Worm (Caenorhabditis elegans) whole organism, mixed stage, embryonic: Measurements from ENCODE around the gene clc-3.

Experiments used
- M03D4.4 ChIP-seq: sonication (generic microtip); optimal IDR thresholded peaks from 2 replicates; lab custom pipeline; 2017; ENCODE audit warnings: mild to moderate bottlenecking, missing genetic modification characterization, missing compliant biosample characterization
- bed-3 ChIP-seq: fragments of 200-800 bp; sonication (Bioruptor generic); optimal IDR thresholded peaks from 3 replicates; lab custom pipeline; 2018; ENCODE audit warnings: mild to moderate bottlenecking, missing genetic modification characterization, moderate library complexity, missing compliant biosample characterization
- blmp-1 ChIP-seq: fragments of 150-350 bp; optimal IDR thresholded peaks from 2 replicates; lab custom pipeline; 2014; ENCODE audit warnings: missing biosample characterization, missing genetic modification characterization
- ceh-39 ChIP-seq: fragments of 150-350 bp; optimal IDR thresholded peaks from 2 replicates; lab custom pipeline; 2014; ENCODE audit warnings: missing biosample characterization, missing genetic modification characterization
- ceh-43 ChIP-seq: fragments of 200-800 bp; sonication (Bioruptor generic); optimal IDR thresholded peaks from 2 replicates; lab custom pipeline; 2018; ENCODE audit warnings: mild to moderate bottlenecking, missing genetic modification characterization, moderate library complexity, missing compliant biosample characterization
- ceh-83 ChIP-seq: fragments of 200-800 bp; sonication (Bioruptor generic); optimal IDR thresholded peaks from 2 replicates; lab custom pipeline; 2018; ENCODE audit warnings: mild to moderate bottlenecking, missing genetic modification characterization, missing compliant biosample characterization
- ces-1 ChIP-seq: fragments of 150-350 bp; optimal IDR thresholded peaks from 2 replicates; lab custom pipeline; 2014; ENCODE audit warnings: missing biosample characterization, missing genetic modification reagents, missing genetic modification characterization
- cnd-1 ChIP-seq: fragments of 200-800 bp; sonication (Bioruptor generic); optimal IDR thresholded peaks from 2 replicates; lab custom pipeline; 2018; ENCODE audit warnings: mild to moderate bottlenecking, missing genetic modification characterization, missing compliant biosample characterization
- drap-1 ChIP-seq: fragments of 200-800 bp; sonication (Bioruptor generic); optimal IDR thresholded peaks from 3 replicates; lab custom pipeline; 2018; ENCODE audit warnings: mild to moderate bottlenecking, missing genetic modification characterization, missing compliant biosample characterization
- elt-1 ChIP-seq: sonication (generic microtip); optimal IDR thresholded peaks from 2 replicates; lab custom pipeline; 2017; ENCODE audit warnings: missing genetic modification characterization, mild to moderate bottlenecking, missing compliant biosample characterization, antibody characterized with exemption, moderate library complexity, borderline replicate concordance; ENCODE audit not compliant: insufficient read depth
- elt-3 ChIP-seq: fragments of 150-350 bp; optimal IDR thresholded peaks from 2 replicates; lab custom pipeline; 2014; ENCODE audit warnings: missing biosample characterization, missing genetic modification characterization
- flh-1 ChIP-seq: fragments of 200-800 bp; sonication (Bioruptor generic); optimal IDR thresholded peaks from 2 replicates; lab custom pipeline; 2018; ENCODE audit warnings: mild to moderate bottlenecking, missing genetic modification characterization, moderate library complexity, missing compliant biosample characterization
- hlh-1 ChIP-seq: fragments of 150-350 bp; optimal IDR thresholded peaks from 2 replicates; lab custom pipeline; 2014; ENCODE audit warnings: missing biosample characterization, missing genetic modification reagents, missing genetic modification characterization
- lin-13 ChIP-seq: fragments of 150-350 bp; optimal IDR thresholded peaks from 2 replicates; lab custom pipeline; 2014; ENCODE audit warnings: missing biosample characterization, missing genetic modification characterization
- lin-32 ChIP-seq: fragments of 200-800 bp; sonication (Bioruptor generic); optimal IDR thresholded peaks from 2 replicates; lab custom pipeline; 2018; ENCODE audit warnings: mild to moderate bottlenecking, missing genetic modification characterization, missing compliant biosample characterization
- lsy-2 ChIP-seq: fragments of 150-350 bp; optimal IDR thresholded peaks from 2 replicates; lab custom pipeline; 2014; ENCODE audit warnings: missing biosample characterization, missing genetic modification characterization
- mab-5 ChIP-seq: fragments of 150-350 bp; optimal IDR thresholded peaks from 2 replicates; lab custom pipeline; 2014; ENCODE audit warnings: missing biosample characterization, missing genetic modification characterization
- mep-1 ChIP-seq: fragments of 150-350 bp; optimal IDR thresholded peaks from 2 replicates; lab custom pipeline; 2017; ENCODE audit warnings: missing biosample characterization, missing genetic modification reagents, missing genetic modification characterization, inconsistent platforms
- mls-2 ChIP-seq: sonication (generic microtip); optimal IDR thresholded peaks from 2 replicates; lab custom pipeline; 2016; ENCODE audit warnings: mild to moderate bottlenecking, missing genetic modification characterization, moderate library complexity, missing compliant biosample characterization
- nhr-12 ChIP-seq: fragments of 150-350 bp; optimal IDR thresholded peaks from 2 replicates; lab custom pipeline; 2014; ENCODE audit warnings: missing biosample characterization, missing genetic modification characterization
- nhr-2 ChIP-seq: fragments of 150-350 bp; optimal IDR thresholded peaks from 2 replicates; lab custom pipeline; 2014; ENCODE audit warnings: missing biosample characterization, missing genetic modification characterization
- nhr-237 ChIP-seq: fragments of 150-350 bp; optimal IDR thresholded peaks from 2 replicates; lab custom pipeline; 2014; ENCODE audit warnings: missing biosample characterization, missing genetic modification characterization
- nhr-28 ChIP-seq: fragments of 150-350 bp; optimal IDR thresholded peaks from 2 replicates; lab custom pipeline; 2014; ENCODE audit warnings: missing biosample characterization, missing genetic modification characterization
- nhr-76 ChIP-seq: sonication (generic microtip); optimal IDR thresholded peaks from 2 replicates; lab custom pipeline; 2017; ENCODE audit warnings: missing biosample characterization, missing genetic modification characterization
- pha-4 ChIP-seq: fragments of 150-350 bp; optimal IDR thresholded peaks from 2 replicates; lab custom pipeline; 2018; ENCODE audit warnings: missing biosample characterization, missing genetic modification reagents, missing genetic modification characterization
- sem-2 ChIP-seq: fragments of 200-800 bp; sonication (Bioruptor generic); optimal IDR thresholded peaks from 2 replicates; lab custom pipeline; 2018; ENCODE audit warnings: mild to moderate bottlenecking, missing genetic modification characterization, missing compliant biosample characterization
- snpc-4 ChIP-seq: fragments of 150-350 bp; optimal IDR thresholded peaks from 2 replicates; lab custom pipeline; 2014; ENCODE audit warnings: missing biosample characterization, missing genetic modification characterization
- sptf-1 ChIP-seq: sonication (generic microtip); optimal IDR thresholded peaks from 2 replicates; lab custom pipeline; 2017; ENCODE audit warnings: mild to moderate bottlenecking, missing genetic modification characterization, moderate library complexity, missing compliant biosample characterization
- tbx-8 ChIP-seq: fragments of 200-800 bp; sonication (Bioruptor generic); optimal IDR thresholded peaks from 2 replicates; lab custom pipeline; 2018; ENCODE audit warnings: mild to moderate bottlenecking, missing genetic modification characterization, moderate library complexity, missing compliant biosample characterization
- unc-120 ChIP-seq: sonication (generic microtip); optimal IDR thresholded peaks from 2 replicates; lab custom pipeline; 2017; ENCODE audit warnings: missing genetic modification characterization, missing compliant biosample characterization; ENCODE audit not compliant: poor library complexity, severe bottlenecking
- unc-39 ChIP-seq: fragments of 150-350 bp; optimal IDR thresholded peaks from 2 replicates; lab custom pipeline; 2014; ENCODE audit warnings: missing biosample characterization, missing genetic modification characterization
- unc-62 ChIP-seq: fragments of 150-350 bp; optimal IDR thresholded peaks from 2 replicates; lab custom pipeline; 2014; ENCODE audit warnings: missing biosample characterization, missing genetic modification reagents, missing genetic modification characterization
- ztf-11 ChIP-seq: fragments of 150-350 bp; optimal IDR thresholded peaks from 2 replicates; lab custom pipeline; 2014; ENCODE audit warnings: missing biosample characterization, missing genetic modification characterization

Gene clc-3

DNA sequence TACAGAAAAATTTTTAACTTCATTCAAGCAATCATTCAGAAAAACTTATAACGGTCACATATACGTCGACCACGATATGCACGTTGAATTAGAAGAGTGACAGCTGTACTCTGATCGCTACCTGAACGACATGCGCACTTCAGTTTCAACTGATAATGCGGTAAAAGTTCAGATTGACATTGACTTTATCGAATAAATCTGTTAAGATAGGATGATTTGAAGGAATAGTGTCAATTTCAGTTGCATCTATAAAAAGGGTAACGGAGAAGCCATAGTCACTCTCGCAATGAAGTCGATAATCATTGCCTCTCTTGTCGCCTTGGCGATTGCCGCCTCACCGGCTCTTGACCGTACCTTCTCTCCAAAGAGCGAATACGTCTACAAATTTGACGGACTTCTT lies 28.7 kb upstream of the clc-3 start, which contains the start of gene vit-5:
TSS of gene vit-5 (plus strand) at position 277 of the 400 bp plus-strand sequence.
- no peak for TF ChIP-seq snpc-4 (tag; lab: Kevin White, UChicago)
- TF ChIP-seq nhr-76 (tag; lab: Kevin White, UChicago) = no peak
- TF ChIP-seq ceh-83 (GFP tag; lab: Kevin White, UChicago) = no peak
- TF ChIP-seq ceh-39 (tag; lab: Kevin White, UChicago) = no peak
- no peak for TF ChIP-seq nhr-28 (tag; lab: Kevin White, UChicago)
- TF ChIP-seq nhr-12 (tag; lab: Kevin White, UChicago) = no peak
- no peak for TF ChIP-seq sem-2 (GFP tag; lab: Kevin White, UChicago)
- TF ChIP-seq mep-1 (tag; lab: Kevin White, UChicago) = no peak
- TF ChIP-seq bed-3 = no peak
- TF ChIP-seq drap-1 (GFP tag; lab: Kevin White, UChicago) = no peak
- TF ChIP-seq elt-1 (tag; lab: Kevin White, UChicago) = no peak
- TF ChIP-seq unc-62 = no peak
- TF ChIP-seq cnd-1 (tag; lab: Kevin White, UChicago) = no peak
- TF ChIP-seq hlh-1 (tag; lab: Kevin White, UChicago) = no peak
- no peak for TF ChIP-seq unc-120 (tag; lab: Kevin White, UChicago)
- no peak for TF ChIP-seq lin-13 (tag; lab: Kevin White, UChicago)
- no peak for TF ChIP-seq blmp-1 (tag; lab: Kevin White, UChicago)
- TF ChIP-seq nhr-2 = no peak
- no peak for TF ChIP-seq ztf-11

ce11 chrX:3401701-3402100 lies 27.2 kb upstream of the clc-3 start, which contains the start of gene C04F6.9:
TSS of gene C04F6.9 (plus strand) at chrX:3402001.
- TF ChIP-seq sptf-1 (tag; lab: Kevin White, UChicago) (no peak), flh-1 (GFP tag; lab: Kevin White, UChicago) (no peak), hlh-1 (tag; lab: Kevin White, UChicago) (no peak), nhr-76 (tag; lab: Kevin White, UChicago) (no peak), ceh-43 (GFP tag; lab: Kevin White, UChicago) (no peak), nhr-2 (no peak), lsy-2 (tag; lab: Kevin White, UChicago) (no peak), sem-2 (GFP tag; lab: Kevin White, UChicago) (no peak), mep-1 (tag; lab: Kevin White, UChicago) (no peak), mab-5 (tag; lab: Kevin White, UChicago) (no peak), mls-2 (tag; lab: Kevin White, UChicago) (no peak), nhr-237 (tag; lab: Kevin White, UChicago) (no peak), nhr-12 (tag; lab: Kevin White, UChicago) (no peak), ceh-83 (GFP tag; lab: Kevin White, UChicago) (no peak), blmp-1 (tag; lab: Kevin White, UChicago) (no peak), drap-1 (GFP tag; lab: Kevin White, UChicago) (no peak), pha-4 (tag; lab: Kevin White, UChicago) (no peak), unc-39 (tag; lab: Kevin White, UChicago) (no peak), elt-3 (tag; lab: Kevin White, UChicago) (no peak), snpc-4 (tag; lab: Kevin White, UChicago) (no peak)
- TF ChIP-seq, all 35 proteins: peak for 0

- TF ChIP-seq ces-1 (GFP tag; lab: Kevin White, UChicago) (no peak), unc-39 (tag; lab: Kevin White, UChicago) (no peak), M03D4.4 (tag; lab: Kevin White, UChicago) (no peak), pha-4 (tag; lab: Kevin White, UChicago) (no peak), blmp-1 (tag; lab: Kevin White, UChicago) (no peak), lin-32 (GFP tag; lab: Kevin White, UChicago) (no peak), flh-1 (GFP tag; lab: Kevin White, UChicago) (no peak), sem-2 (GFP tag; lab: Kevin White, UChicago) (no peak), tbx-8 (GFP tag; lab: Kevin White, UChicago) (no peak), snpc-4 (tag; lab: Kevin White, UChicago) (no peak), ceh-39 (tag; lab: Kevin White, UChicago) (no peak), sptf-1 (tag; lab: Kevin White, UChicago) (no peak), elt-1 (tag; lab: Kevin White, UChicago) (peak; percentile 76), mep-1 (tag; lab: Kevin White, UChicago) (no peak), nhr-2 (peak; percentile 86), nhr-237 (tag; lab: Kevin White, UChicago) (no peak), unc-62 (no peak)
These were observed 25.8 kb upstream of the clc-3 start for ce11 chrX:3400387-3400786.
